Worm (Caenorhabditis elegans) whole organism, L2 larva: ENCODE measurements around the gene T05H10.1.

ENCODE experiments used
- C34F6.9 ChIP-seq: fragments of 150-350 bp; optimal IDR thresholded peaks from 2 replicates; lab custom pipeline; 2014; ENCODE audit warnings: missing biosample characterization, missing genetic modification characterization
- F13H6.1 ChIP-seq: sonication (generic microtip); optimal IDR thresholded peaks from 2 replicates; lab custom pipeline; 2016; ENCODE audit warnings: missing genetic modification characterization, missing compliant biosample characterization
- R02D3.7 ChIP-seq: fragments of 150-350 bp; optimal IDR thresholded peaks from 2 replicates; lab custom pipeline; 2014; ENCODE audit warnings: missing biosample characterization, missing genetic modification characterization
- Y55F3AM.14 ChIP-seq: fragments of 200-800 bp; sonication (Bioruptor generic); optimal IDR thresholded peaks from 2 replicates; lab custom pipeline; 2018; ENCODE audit warnings: mild to moderate bottlenecking, missing genetic modification characterization, missing compliant biosample characterization
- alr-1 ChIP-seq: fragments of 150-350 bp; optimal IDR thresholded peaks from 2 replicates; lab custom pipeline; 2014; ENCODE audit warnings: missing biosample characterization, missing genetic modification characterization
- aly-2 ChIP-seq: fragments of 150-350 bp; optimal IDR thresholded peaks from 2 replicates; lab custom pipeline; 2014; ENCODE audit warnings: missing biosample characterization, missing genetic modification characterization
- ama-1 ChIP-seq: fragments of 150-350 bp; optimal IDR thresholded peaks from 2 replicates; lab custom pipeline; 2018; ENCODE audit warnings: inconsistent platforms
- blmp-1 ChIP-seq: sonication (generic microtip); optimal IDR thresholded peaks from 2 replicates; lab custom pipeline; 2017; ENCODE audit warnings: missing genetic modification characterization, mild to moderate bottlenecking, missing compliant biosample characterization, antibody characterized with exemption, moderate library complexity; ENCODE audit not compliant: insufficient read depth
- ceh-16 ChIP-seq: fragments of 150-350 bp; optimal IDR thresholded peaks from 2 replicates; lab custom pipeline; 2014; ENCODE audit warnings: missing biosample characterization, missing genetic modification characterization
- ceh-82 ChIP-seq: fragments of 150-350 bp; optimal IDR thresholded peaks from 2 replicates; lab custom pipeline; 2014; ENCODE audit warnings: missing biosample characterization, missing genetic modification characterization
- crh-2 ChIP-seq: sonication (generic microtip); optimal IDR thresholded peaks from 2 replicates; lab custom pipeline; 2017; ENCODE audit warnings: missing biosample characterization, missing genetic modification characterization
- dmd-4 ChIP-seq: sonication (generic microtip); optimal IDR thresholded peaks from 2 replicates; lab custom pipeline; 2017; ENCODE audit warnings: missing biosample characterization, missing genetic modification characterization
- egl-27 ChIP-seq: sonication (generic microtip); optimal IDR thresholded peaks from 3 replicates; lab custom pipeline; 2017; ENCODE audit warnings: missing biosample characterization, missing genetic modification reagents, missing genetic modification characterization
- elt-1 ChIP-seq: fragments of 150-350 bp; optimal IDR thresholded peaks from 2 replicates; lab custom pipeline; 2014; ENCODE audit warnings: missing biosample characterization, missing genetic modification characterization
- elt-3 ChIP-seq: sonication (generic microtip); optimal IDR thresholded peaks from 2 replicates; lab custom pipeline; 2017; ENCODE audit warnings: missing biosample characterization, missing genetic modification characterization
- fos-1 ChIP-seq: fragments of 150-350 bp; optimal IDR thresholded peaks from 2 replicates; lab custom pipeline; 2014; ENCODE audit warnings: missing biosample characterization, missing genetic modification characterization
- gmeb-1 ChIP-seq: fragments of 150-350 bp; optimal IDR thresholded peaks from 2 replicates; lab custom pipeline; 2014; ENCODE audit warnings: missing biosample characterization, missing genetic modification characterization
- lin-11 ChIP-seq: fragments of 150-350 bp; sonication (generic microtip); optimal IDR thresholded peaks from 2 replicates; lab custom pipeline; 2014; ENCODE audit warnings: missing biosample characterization, missing genetic modification characterization, inconsistent platforms, mixed read lengths
- lin-13 ChIP-seq: fragments of 150-350 bp; optimal IDR thresholded peaks from 2 replicates; lab custom pipeline; 2014; ENCODE audit warnings: missing biosample characterization, missing genetic modification reagents, missing genetic modification characterization
- lin-39 ChIP-seq: fragments of 150-350 bp; optimal IDR thresholded peaks from 2 replicates; lab custom pipeline; 2014; ENCODE audit warnings: missing biosample characterization, missing genetic modification reagents, missing genetic modification characterization
- lsy-2 ChIP-seq, 2 experiments: fragments of 150-350 bp in 1 of 2; sonication (generic microtip) in 1 of 2; optimal IDR thresholded peaks; 2 replicates each; lab custom pipeline; 2014 to 2017; ENCODE audit warnings: missing biosample characterization in 2 of 2, missing genetic modification characterization in 2 of 2
- mab-5 ChIP-seq: fragments of 150-350 bp; optimal IDR thresholded peaks from 2 replicates; lab custom pipeline; 2014; ENCODE audit warnings: missing biosample characterization, missing genetic modification characterization
- mbf-1 ChIP-seq: sonication (generic microtip); optimal IDR thresholded peaks from 2 replicates; lab custom pipeline; 2017; ENCODE audit warnings: missing biosample characterization, missing genetic modification characterization
- mdl-1 ChIP-seq, 2 experiments: fragments of 150-350 bp in 1 of 2; sonication (generic microtip) in 1 of 2; optimal IDR thresholded peaks; 2 replicates each; lab custom pipeline; 2017; ENCODE audit warnings: missing biosample characterization in 2 of 2, missing genetic modification characterization in 2 of 2
- nhr-10 ChIP-seq: sonication (generic microtip); optimal IDR thresholded peaks from 2 replicates; lab custom pipeline; 2017; ENCODE audit warnings: missing biosample characterization, missing genetic modification characterization
- nhr-11 ChIP-seq: fragments of 150-350 bp; optimal IDR thresholded peaks from 2 replicates; lab custom pipeline; 2014; ENCODE audit warnings: missing biosample characterization, missing genetic modification characterization
- nhr-12 ChIP-seq: fragments of 150-350 bp; optimal IDR thresholded peaks from 2 replicates; lab custom pipeline; 2014; ENCODE audit warnings: missing biosample characterization, missing genetic modification characterization
- nhr-129 ChIP-seq: fragments of 150-350 bp; optimal IDR thresholded peaks from 2 replicates; lab custom pipeline; 2014; ENCODE audit warnings: missing biosample characterization, missing genetic modification characterization
- nhr-21 ChIP-seq: fragments of 150-350 bp; optimal IDR thresholded peaks from 2 replicates; lab custom pipeline; 2014; ENCODE audit warnings: missing biosample characterization, missing genetic modification characterization
- nhr-23 ChIP-seq: fragments of 150-350 bp; optimal IDR thresholded peaks from 2 replicates; lab custom pipeline; 2014; ENCODE audit warnings: missing biosample characterization, missing genetic modification reagents, missing genetic modification characterization
- nhr-237 ChIP-seq: fragments of 150-350 bp; optimal IDR thresholded peaks from 2 replicates; lab custom pipeline; 2014; ENCODE audit warnings: missing biosample characterization, missing genetic modification characterization
- nhr-25 ChIP-seq: fragments of 150-350 bp; sonication (generic microtip); optimal IDR thresholded peaks from 3 replicates; lab custom pipeline; 2014; ENCODE audit warnings: missing biosample characterization, missing genetic modification characterization
- peb-1 ChIP-seq: fragments of 150-350 bp; optimal IDR thresholded peaks from 2 replicates; lab custom pipeline; 2014; ENCODE audit warnings: missing biosample characterization, missing genetic modification characterization
- skn-1 ChIP-seq: sonication (generic microtip); optimal IDR thresholded peaks from 2 replicates; lab custom pipeline; 2017; ENCODE audit warnings: missing biosample characterization, missing genetic modification characterization
- sma-3 ChIP-seq: sonication (generic microtip); optimal IDR thresholded peaks from 2 replicates; lab custom pipeline; 2016; ENCODE audit warnings: missing genetic modification reagents, missing genetic modification characterization, missing compliant biosample characterization
- sma-9 ChIP-seq, 2 experiments: fragments of 150-350 bp in 1 of 2; sonication (generic microtip) in 1 of 2; optimal IDR thresholded peaks; 2 replicates each; lab custom pipeline; 2014 to 2016; ENCODE audit warnings: missing genetic modification characterization in 2 of 2, mild to moderate bottlenecking in 1 of 2, missing biosample characterization in 1 of 2, missing compliant biosample characterization in 1 of 2, missing genetic modification reagents in 1 of 2, moderate library complexity in 1 of 2
- snpc-4 ChIP-seq: fragments of 150-350 bp; optimal IDR thresholded peaks from 2 replicates; lab custom pipeline; 2014; ENCODE audit warnings: missing biosample characterization, missing genetic modification characterization
- unc-39 ChIP-seq: fragments of 150-350 bp; optimal IDR thresholded peaks from 2 replicates; lab custom pipeline; 2014; ENCODE audit warnings: missing biosample characterization, missing genetic modification characterization
- unc-55 ChIP-seq: fragments of 150-350 bp; sonication (generic microtip); optimal IDR thresholded peaks from 3 replicates; lab custom pipeline; 2014; ENCODE audit warnings: missing biosample characterization, missing genetic modification reagents, missing genetic modification characterization
- ztf-1 ChIP-seq: fragments of 200-800 bp; sonication (Bioruptor generic); conservative IDR thresholded peaks from 2 replicates; pipeline ENCODE4 v1.3.6; 2022; ENCODE audit warnings: missing genetic modification characterization, missing compliant biosample characterization
- ztf-11 ChIP-seq: sonication (generic microtip); optimal IDR thresholded peaks from 2 replicates; lab custom pipeline; 2017; ENCODE audit warnings: missing biosample characterization, missing genetic modification characterization
- ztf-4 ChIP-seq: fragments of 150-350 bp; optimal IDR thresholded peaks from 2 replicates; lab custom pipeline; 2014; ENCODE audit warnings: missing biosample characterization, missing genetic modification characterization

The T05H10.1 gene

DNA sequence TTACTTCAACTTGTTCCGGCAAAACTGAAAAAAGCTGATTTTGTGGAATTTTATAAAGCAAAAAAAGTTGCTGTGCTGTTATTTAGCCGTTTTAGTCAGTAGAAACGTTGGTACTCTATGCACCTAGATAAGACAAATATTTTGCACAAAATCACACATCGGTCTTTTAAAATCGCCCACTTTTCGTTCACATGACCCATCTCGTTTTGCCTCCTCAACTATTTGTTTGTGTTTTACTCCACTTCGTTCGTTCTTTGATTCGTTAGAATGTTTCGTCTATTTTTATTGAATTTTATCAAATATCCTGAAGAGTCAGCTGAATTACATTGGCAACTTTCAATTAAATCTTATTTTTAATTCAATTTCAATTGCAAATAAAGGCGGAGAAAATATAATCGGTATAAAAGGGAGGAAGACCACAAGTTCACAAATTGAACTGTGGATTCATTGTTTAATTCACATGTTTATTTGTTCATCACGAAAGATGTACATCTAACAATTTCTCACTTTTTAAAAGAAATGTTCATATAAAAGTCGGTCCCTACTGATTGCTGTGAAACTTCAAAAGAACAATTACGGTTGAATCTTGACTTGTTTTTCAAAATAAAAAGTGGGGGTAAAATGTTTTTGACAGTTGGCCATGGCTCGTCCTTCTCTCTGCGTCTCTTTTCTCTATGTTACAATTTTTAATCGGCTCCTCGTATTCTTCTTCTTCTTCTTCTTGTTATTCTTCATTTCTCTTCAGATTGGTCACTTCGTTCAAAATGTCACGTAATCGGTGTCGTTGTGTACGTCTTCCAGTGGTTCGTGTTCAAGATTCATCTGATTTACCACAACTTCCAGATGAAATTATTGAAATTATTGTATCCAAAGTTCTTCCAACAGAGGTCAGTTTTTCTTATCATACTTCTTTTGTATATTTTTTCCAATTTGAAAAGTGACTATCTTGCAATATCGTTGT is 30.0 kb upstream of the T05H10.1 start, which contains the start of gene DH11.2:
Gene DH11.2, plus strand, starts transcription at position 746 of the 961 bp plus-strand sequence.
- TF ChIP-seq ama-1 (lab: Kevin White, UChicago) (peak; percentile 82), lsy-2 (tag; optimal IDR thresholded peaks at IDR 0.05; lab: Kevin White, UChicago) (peak in 1 of 2 experiments; percentile 6), lin-13 (GFP tag; lab: Kevin White, UChicago) (no peak), lin-39 (tag; lab: Kevin White, UChicago) (no peak), mab-5 (tag; lab: Kevin White, UChicago) (no peak), sma-9 (GFP tag; optimal IDR thresholded peaks at IDR 0.05; lab: Kevin White, UChicago) (peak; percentile 80), sma-9 (tag; optimal IDR thresholded peaks at IDR 0.05; lab: Kevin White, UChicago) (no peak), gmeb-1 (tag; lab: Kevin White, UChicago) (peak; percentile 4), alr-1 (tag; lab: Kevin White, UChicago) (no peak), nhr-12 (tag; lab: Kevin White, UChicago) (no peak), nhr-237 (no peak), nhr-21 (no peak), nhr-129 (tag; lab: Kevin White, UChicago) (peak; percentile 31)
- TF ChIP-seq, all 48 proteins: peak for 5

DNA sequence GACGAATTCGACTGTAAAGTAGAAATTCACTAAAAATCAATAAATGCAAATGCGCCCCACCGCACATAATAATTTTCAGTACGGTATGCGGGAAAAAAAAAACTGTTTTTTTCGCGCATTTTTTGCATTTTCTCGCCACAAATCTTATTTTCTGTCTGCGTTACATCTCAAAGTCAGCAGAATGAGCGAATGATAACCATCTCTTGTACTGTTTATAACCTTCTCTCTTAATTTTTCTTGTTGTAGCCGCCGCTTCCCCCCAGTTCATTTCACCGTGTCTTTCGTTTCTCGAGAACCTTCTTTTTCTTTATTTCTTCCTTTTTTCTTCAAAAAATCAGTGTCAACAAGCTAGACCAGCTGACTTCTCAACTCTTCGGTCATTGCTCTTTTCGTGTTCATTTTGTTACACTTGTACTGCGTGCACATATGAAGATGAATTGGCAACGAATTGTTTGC is 26.9 kb upstream of the T05H10.1 start:
- peak; percentile 57 for TF ChIP-seq nhr-25 (tag; lab: Kevin White, UChicago)
- TF ChIP-seq ama-1 (lab: Kevin White, UChicago) = peak; percentile 66
- TF ChIP-seq sma-9 (GFP tag; optimal IDR thresholded peaks at IDR 0.05; lab: Kevin White, UChicago) = peak; percentile 42
- no peak for TF ChIP-seq sma-9 (tag; optimal IDR thresholded peaks at IDR 0.05; lab: Kevin White, UChicago)
- TF ChIP-seq blmp-1 = peak; percentile 17
- TF ChIP-seq nhr-21 = no peak
- peak; percentile 77 for TF ChIP-seq nhr-129 (tag; lab: Kevin White, UChicago)
- no peak for TF ChIP-seq lin-11 (tag; lab: Kevin White, UChicago)
- TF ChIP-seq F13H6.1 (tag; lab: Kevin White, UChicago) = peak; percentile 50
- no peak for TF ChIP-seq ceh-16 (tag; lab: Kevin White, UChicago)
- TF ChIP-seq R02D3.7 = no peak
- TF ChIP-seq gmeb-1 (tag; lab: Kevin White, UChicago) = peak; percentile 20
- peak; percentile 1 for TF ChIP-seq fos-1
- no peak for TF ChIP-seq nhr-23
- TF ChIP-seq lsy-2 (tag; optimal IDR thresholded peaks at IDR 0.05; lab: Kevin White, UChicago) = peak in 1 of 2 experiments; percentile 26
- no peak for TF ChIP-seq nhr-11 (tag; lab: Kevin White, UChicago)
- TF ChIP-seq crh-2 (tag; lab: Kevin White, UChicago) = peak; percentile 17

DNA sequence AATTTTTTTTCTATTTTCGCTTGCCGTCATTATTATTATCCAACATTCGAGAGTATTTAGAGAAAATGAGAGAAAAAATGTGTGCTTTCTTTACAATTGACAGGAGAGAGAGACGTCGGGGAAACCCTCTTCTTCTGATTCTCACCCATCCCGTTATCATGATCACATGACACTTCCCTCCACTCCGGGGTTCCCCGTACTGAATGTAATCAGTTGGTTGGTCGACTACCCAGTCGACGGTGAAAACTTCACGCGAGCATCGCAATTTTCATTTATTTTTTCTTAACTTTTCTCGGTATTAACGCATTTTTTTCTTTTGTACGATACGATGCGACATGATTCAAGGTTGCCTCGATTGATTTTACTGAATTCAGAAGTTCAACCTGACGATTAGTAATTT is 26.2 kb upstream of the T05H10.1 start:
- peak; percentile 71 for TF ChIP-seq nhr-21
- TF ChIP-seq unc-39 = no peak
- no peak for TF ChIP-seq alr-1 (tag; lab: Kevin White, UChicago)
- no peak for TF ChIP-seq nhr-237
- TF ChIP-seq Y55F3AM.14 (GFP tag; lab: Kevin White, UChicago) = peak; percentile 21
- TF ChIP-seq lin-13 (GFP tag; lab: Kevin White, UChicago) = no peak
- TF ChIP-seq gmeb-1 (tag; lab: Kevin White, UChicago) = peak; percentile 53
- no peak for TF ChIP-seq ztf-1 (GFP tag; lab: Robert Waterston, UW)
- TF ChIP-seq elt-3 (tag; lab: Kevin White, UChicago) = no peak
- TF ChIP-seq nhr-10 = no peak
- TF ChIP-seq nhr-129 (tag; lab: Kevin White, UChicago) = peak; percentile 65
- TF ChIP-seq snpc-4 (tag; lab: Kevin White, UChicago) = no peak
- TF ChIP-seq elt-1 (tag; lab: Kevin White, UChicago) = no peak
- TF ChIP-seq unc-55 (GFP tag; lab: Kevin White, UChicago) = no peak
- TF ChIP-seq dmd-4 (tag; lab: Kevin White, UChicago) = no peak
- no peak for TF ChIP-seq lin-11 (tag; lab: Kevin White, UChicago)
- TF ChIP-seq C34F6.9 (tag; lab: Kevin White, UChicago) = no peak
- peak; percentile 51 for TF ChIP-seq F13H6.1 (tag; lab: Kevin White, UChicago)
- TF ChIP-seq crh-2 (tag; lab: Kevin White, UChicago) = no peak
- no peak for TF ChIP-seq ztf-4 (tag; lab: Kevin White, UChicago)
- TF ChIP-seq sma-3 = peak; percentile 70
- TF ChIP-seq ceh-82 (tag; lab: Kevin White, UChicago) = no peak
- TF ChIP-seq mdl-1 (tag; optimal IDR thresholded peaks at IDR 0.05; lab: Kevin White, UChicago) = peak in 1 of 2 experiments; percentile 47
- peak; percentile 99 for TF ChIP-seq sma-9 (GFP tag; optimal IDR thresholded peaks at IDR 0.05; lab: Kevin White, UChicago)
- no peak for TF ChIP-seq sma-9 (tag; optimal IDR thresholded peaks at IDR 0.05; lab: Kevin White, UChicago)
- no peak for TF ChIP-seq peb-1 (tag; lab: Kevin White, UChicago)
- TF ChIP-seq ztf-11 = no peak
- TF ChIP-seq mbf-1 (tag; lab: Kevin White, UChicago) = no peak
- no peak for TF ChIP-seq nhr-12 (tag; lab: Kevin White, UChicago)
- peak in 1 of 2 experiments; percentile 40 for TF ChIP-seq lsy-2 (tag; optimal IDR thresholded peaks at IDR 0.05; lab: Kevin White, UChicago)
- TF ChIP-seq ama-1 (lab: Kevin White, UChicago) = peak; percentile 69
- TF ChIP-seq aly-2 (tag; lab: Kevin White, UChicago) = no peak
- no peak for TF ChIP-seq mab-5 (tag; lab: Kevin White, UChicago)
- TF ChIP-seq nhr-11 (tag; lab: Kevin White, UChicago) = no peak
- peak; percentile 4 for TF ChIP-seq blmp-1
- TF ChIP-seq skn-1 = no peak
- TF ChIP-seq fos-1 = peak; percentile 22
- peak; percentile 44 for TF ChIP-seq egl-27 (tag; lab: Kevin White, UChicago)
- TF ChIP-seq nhr-25 (tag; lab: Kevin White, UChicago) = no peak
